In genomic region chrIV:17210754-17211153, ce11 we compare ENCODE assay signal across 4 worm cellular contexts.
TF ChIP-seq lines count a peak whose summit lies in the region.

No protein-coding gene starts in this region.

TF ChIP-seq in whole organism, L1 larva, 84 proteins besides CTCF, POLR2A, EP300 and RAD21:
- TF ChIP-seq aha-1 (tag; optimal IDR thresholded peaks at IDR 0.05; lab: Kevin White, UChicago) (no peak), tbx-2 (tag; optimal IDR thresholded peaks at IDR 0.05; lab: Kevin White, UChicago) (no peak), efl-1 (optimal IDR thresholded peaks at IDR 0.05; lab: Kevin White, UChicago) (peak; percentile 17 to 19), efl-1 (GFP tag; optimal IDR thresholded peaks at IDR 0.05 in 1 of 2; lab: Kevin White, UChicago) (no peak), pag-3 (tag; optimal IDR thresholded peaks at IDR 0.05; lab: Kevin White, UChicago; ENCODE audit: borderline replicate concordance, insufficient read depth) (peak; percentile 44), isw-1 (GFP tag; IDR thresholded peaks at IDR 0.05; lab: Robert Waterston, UW) (no peak), blmp-1 (tag; optimal IDR thresholded peaks at IDR 0.05; lab: Kevin White, UChicago) (peak; percentile 78), ceh-63 (GFP tag; optimal IDR thresholded peaks at IDR 0.05; lab: Kevin White, UChicago) (no peak), elt-3 (tag; optimal IDR thresholded peaks at IDR 0.05; lab: Kevin White, UChicago) (peak in 1 of 6 experiments; percentile 50), hpl-2 (GFP tag; optimal IDR thresholded peaks at IDR 0.05; lab: Kevin White, UChicago) (no peak), lin-35 (GFP tag; optimal IDR thresholded peaks at IDR 0.05; lab: Kevin White, UChicago) (peak in 1 of 2 experiments; percentile 6), dpl-1 (GFP tag; optimal IDR thresholded peaks at IDR 0.05; lab: Kevin White, UChicago) (peak in 1 of 3 experiments; percentile 0)

TF ChIP-seq in whole organism, L2 larva, 48 proteins besides CTCF, POLR2A, EP300 and RAD21:
- TF ChIP-seq blmp-1 (tag; optimal IDR thresholded peaks at IDR 0.05; lab: Kevin White, UChicago; ENCODE audit: insufficient read depth) (peak; percentile 3), unc-55 (GFP tag; optimal IDR thresholded peaks at IDR 0.05; lab: Kevin White, UChicago) (peak; percentile 38), nhr-23 (tag; optimal IDR thresholded peaks at IDR 0.05; lab: Kevin White, UChicago) (no peak)
TF ChIP-seq in whole organism, L2 larva: peak in this region for 2.

TF ChIP-seq in whole organism, L3 larva, 47 proteins besides CTCF, POLR2A, EP300 and RAD21:
- TF ChIP-seq hmg-11 (tag; optimal IDR thresholded peaks at IDR 0.05; lab: Kevin White, UChicago), result peak; percentile 39
- no peak for TF ChIP-seq nhr-77 (tag; optimal IDR thresholded peaks at IDR 0.05; lab: Kevin White, UChicago)

TF ChIP-seq in whole organism, L4 larva, 104 proteins besides CTCF, POLR2A, EP300 and RAD21:
- TF ChIP-seq gei-8 (GFP tag; optimal IDR thresholded peaks at IDR 0.05; lab: Kevin White, UChicago), result no peak
- TF ChIP-seq aha-1 (tag; lab: Kevin White, UChicago), result peak; percentile 72
- no peak for TF ChIP-seq lsy-2 (tag; optimal IDR thresholded peaks at IDR 0.05; lab: Kevin White, UChicago)
- TF ChIP-seq nhr-28 (tag; optimal IDR thresholded peaks at IDR 0.05; lab: Kevin White, UChicago), result no peak

Comparison
In these comparisons a context has a peak if more than half of its experiments do, and no peak if none do; other contexts are left out.
1. Of the 29 proteins assayed by ChIP-seq in both whole organism, L4 larva and whole organism, L1 larva: peak only in whole organism, L4 larva: aha-1; only in whole organism, L1 larva: none; in both: none; in neither: 27; mixed calls (peak in some experiments, not most) for 1.